Fruit fly (Drosophila melanogaster) whole organism, prepupa: ENCODE measurements around the gene Tusp.

Experiments
- Blimp-1 ChIP-seq: fragments of 200-800 bp; sonication (Bioruptor generic); optimal IDR thresholded peaks from 3 replicates; lab custom pipeline; 2017; ENCODE audit warnings: missing biosample characterization, missing genetic modification characterization, mild to moderate bottlenecking, moderate library complexity, missing genetic modification reagents
- CG10631 ChIP-seq: fragments of 200-800 bp; sonication (Bioruptor generic); optimal IDR thresholded peaks from 2 replicates; lab custom pipeline; 2016; ENCODE audit warnings: missing biosample characterization, missing genetic modification characterization
- CG10669 ChIP-seq: fragments of 200-800 bp; sonication (Bioruptor generic); optimal IDR thresholded peaks from 3 replicates; lab custom pipeline; 2018; ENCODE audit warnings: missing biosample characterization, mild to moderate bottlenecking, missing genetic modification characterization, moderate library complexity
- CG11294 ChIP-seq: fragments of 200-800 bp; sonication (Bioruptor generic); IDR thresholded peaks from 2 replicates; pipeline ENCODE4 v1.3.6; 2022; ENCODE audit warnings: missing biosample characterization, missing genetic modification characterization
- CG11762 ChIP-seq: fragments of 200-800 bp; sonication (Bioruptor generic); optimal IDR thresholded peaks from 3 replicates; lab custom pipeline; 2016; ENCODE audit warnings: missing biosample characterization, missing genetic modification characterization; ENCODE audit not compliant: insufficient read depth
- CG11902 ChIP-seq: fragments of 200-800 bp; sonication (Bioruptor generic); optimal IDR thresholded peaks from 3 replicates; lab custom pipeline; 2016; ENCODE audit warnings: missing biosample characterization, missing genetic modification characterization
- CG15336 ChIP-seq: fragments of 200-800 bp; sonication (Bioruptor generic); IDR thresholded peaks from 2 replicates; pipeline ENCODE4 v1.3.6; 2022; ENCODE audit warnings: missing biosample characterization, missing genetic modification characterization
- CG1621 ChIP-seq: fragments of 200-800 bp; sonication (Bioruptor generic); optimal IDR thresholded peaks from 3 replicates; lab custom pipeline; 2018; ENCODE audit warnings: missing biosample characterization, mild to moderate bottlenecking, missing genetic modification characterization
- CG16779 ChIP-seq: fragments of 200-800 bp; sonication (Bioruptor generic); optimal IDR thresholded peaks from 3 replicates; lab custom pipeline; 2017; ENCODE audit warnings: missing biosample characterization, mild to moderate bottlenecking, missing genetic modification characterization
- CG31627 ChIP-seq: fragments of 200-800 bp; sonication (Bioruptor generic); optimal IDR thresholded peaks from 3 replicates; lab custom pipeline; 2016; ENCODE audit warnings: missing biosample characterization, missing genetic modification characterization
- CG34406 ChIP-seq: fragments of 200-800 bp; sonication (Bioruptor generic); optimal IDR thresholded peaks from 3 replicates; lab custom pipeline; 2016; ENCODE audit warnings: missing biosample characterization, missing genetic modification characterization
- CG3919 ChIP-seq: fragments of 200-800 bp; sonication (Bioruptor generic); optimal IDR thresholded peaks from 3 replicates; lab custom pipeline; 2016; ENCODE audit warnings: missing biosample characterization, missing genetic modification characterization
- CG4318 ChIP-seq: fragments of 200-800 bp; sonication (Bioruptor generic); optimal IDR thresholded peaks from 3 replicates; lab custom pipeline; 2017; ENCODE audit warnings: missing biosample characterization, mild to moderate bottlenecking, missing genetic modification characterization
- CG6276 ChIP-seq: fragments of 200-800 bp; sonication (Bioruptor generic); optimal IDR thresholded peaks from 2 replicates; lab custom pipeline; 2017; ENCODE audit warnings: missing biosample characterization, mild to moderate bottlenecking, missing genetic modification characterization
- CG6792 ChIP-seq: fragments of 200-800 bp; sonication (Bioruptor generic); optimal IDR thresholded peaks from 3 replicates; lab custom pipeline; 2016; ENCODE audit warnings: missing biosample characterization, missing genetic modification characterization
- CG6808 ChIP-seq: fragments of 200-800 bp; sonication (Bioruptor generic); optimal IDR thresholded peaks from 3 replicates; lab custom pipeline; 2017; ENCODE audit warnings: missing biosample characterization, missing genetic modification characterization, mild to moderate bottlenecking, moderate library complexity, missing genetic modification reagents
- CG8119 ChIP-seq: fragments of 200-800 bp; sonication (Bioruptor generic); IDR thresholded peaks from 3 replicates; pipeline ENCODE4 v1.3.6; 2022; ENCODE audit warnings: missing biosample characterization, missing genetic modification characterization
- CG8319 ChIP-seq: fragments of 200-800 bp; sonication (Bioruptor generic); optimal IDR thresholded peaks from 3 replicates; lab custom pipeline; 2016; ENCODE audit warnings: missing biosample characterization, missing genetic modification characterization
- Eip75B ChIP-seq: fragments of 200-800 bp; sonication (Bioruptor generic); optimal IDR thresholded peaks from 3 replicates; lab custom pipeline; 2016; ENCODE audit warnings: missing biosample characterization, missing genetic modification characterization
- Eip78C ChIP-seq: fragments of 200-800 bp; sonication (Bioruptor generic); peaks from one replicate; lab custom pipeline; 2016; ENCODE audit warnings: missing biosample characterization, missing genetic modification characterization
- Eip93F ChIP-seq: fragments of 200-800 bp; sonication (Bioruptor generic); optimal IDR thresholded peaks from 2 replicates; lab custom pipeline; 2016; ENCODE audit warnings: missing biosample characterization, mild to moderate bottlenecking, missing genetic modification characterization
- Ets96B ChIP-seq: fragments of 200-800 bp; optimal IDR thresholded peaks from 2 replicates; lab custom pipeline; 2019; ENCODE audit warnings: missing biosample characterization, mild to moderate bottlenecking, missing genetic modification characterization, moderate library complexity
- Gug ChIP-seq: fragments of 200-800 bp; sonication (Bioruptor generic); IDR thresholded peaks from 2 replicates; pipeline ENCODE4 v1.3.6; 2022; ENCODE audit warnings: missing biosample characterization, missing genetic modification characterization
- Hr38 ChIP-seq: sonication (Bioruptor generic); optimal IDR thresholded peaks from 2 replicates; lab custom pipeline; 2016; ENCODE audit warnings: missing biosample characterization, missing genetic modification characterization
- Hr39 ChIP-seq: fragments of 200-800 bp; sonication (Bioruptor generic); optimal IDR thresholded peaks from 2 replicates; lab custom pipeline; 2016; ENCODE audit warnings: missing biosample characterization, missing genetic modification characterization
- Hr4 ChIP-seq: fragments of 200-800 bp; sonication (Bioruptor generic); optimal IDR thresholded peaks from 3 replicates; lab custom pipeline; 2016; ENCODE audit warnings: missing biosample characterization, missing genetic modification characterization
- Met ChIP-seq: fragments of 200-800 bp; sonication (Bioruptor generic); optimal IDR thresholded peaks from 3 replicates; lab custom pipeline; 2016; ENCODE audit warnings: missing biosample characterization, missing genetic modification characterization
- OdsH ChIP-seq: fragments of 200-800 bp; sonication (Bioruptor generic); optimal IDR thresholded peaks from 3 replicates; lab custom pipeline; 2016; ENCODE audit warnings: missing biosample characterization, missing genetic modification characterization
- Smox ChIP-seq: fragments of 200-800 bp; sonication (Bioruptor generic); optimal IDR thresholded peaks from 3 replicates; lab custom pipeline; 2016; ENCODE audit warnings: missing biosample characterization, missing genetic modification characterization
- Sox102F ChIP-seq: fragments of 200-800 bp; sonication (Bioruptor generic); optimal IDR thresholded peaks from 2 replicates; lab custom pipeline; 2016; ENCODE audit warnings: missing biosample characterization, mild to moderate bottlenecking, missing genetic modification characterization
- Sox14 ChIP-seq: fragments of 200-800 bp; sonication (Bioruptor generic); optimal IDR thresholded peaks from 3 replicates; lab custom pipeline; 2016; ENCODE audit warnings: missing biosample characterization, missing genetic modification characterization
- achi ChIP-seq: fragments of 200-800 bp; sonication (Bioruptor generic); optimal IDR thresholded peaks from 3 replicates; lab custom pipeline; 2016; ENCODE audit warnings: missing biosample characterization, missing genetic modification characterization
- acj6 ChIP-seq: fragments of 200-800 bp; sonication (Bioruptor generic); optimal IDR thresholded peaks from 3 replicates; lab custom pipeline; 2016; ENCODE audit warnings: missing biosample characterization, missing genetic modification characterization
- cyc ChIP-seq: fragments of 200-800 bp; sonication (Bioruptor generic); optimal IDR thresholded peaks from 3 replicates; lab custom pipeline; 2016; ENCODE audit warnings: missing biosample characterization, missing genetic modification characterization
- dac ChIP-seq: fragments of 200-800 bp; sonication (Bioruptor generic); optimal IDR thresholded peaks from 2 replicates; lab custom pipeline; 2017; ENCODE audit warnings: missing biosample characterization, mild to moderate bottlenecking, missing genetic modification characterization
- eg ChIP-seq: fragments of 200-800 bp; sonication (Bioruptor generic); IDR thresholded peaks from 3 replicates; pipeline ENCODE4 v1.3.6; 2022; ENCODE audit warnings: missing biosample characterization, missing genetic modification characterization
- fd59A ChIP-seq: fragments of 200-800 bp; sonication (Bioruptor generic); optimal IDR thresholded peaks from 2 replicates; lab custom pipeline; 2017; ENCODE audit warnings: missing biosample characterization, mild to moderate bottlenecking, missing genetic modification characterization, missing genetic modification reagents
- net ChIP-seq: fragments of 200-800 bp; sonication (Bioruptor generic); optimal IDR thresholded peaks from 3 replicates; lab custom pipeline; 2016; ENCODE audit warnings: missing biosample characterization, missing genetic modification characterization
- pdm3 ChIP-seq: fragments of 200-800 bp; sonication (Bioruptor generic); optimal IDR thresholded peaks from 3 replicates; lab custom pipeline; 2016; ENCODE audit warnings: missing biosample characterization, missing genetic modification characterization
- salr ChIP-seq, 2 experiments: fragments of 200-800 bp; sonication (Bioruptor generic); optimal IDR thresholded peaks; 3 replicates each; lab custom pipeline; 2016 to 2018; ENCODE audit warnings: missing biosample characterization in 2 of 2, missing genetic modification characterization in 2 of 2, mild to moderate bottlenecking in 1 of 2
- spab ChIP-seq: fragments of 200-800 bp; sonication (Bioruptor generic); optimal IDR thresholded peaks from 2 replicates; lab custom pipeline; 2017; ENCODE audit warnings: missing biosample characterization, mild to moderate bottlenecking, missing genetic modification characterization, missing genetic modification reagents
- ss ChIP-seq, 2 experiments: fragments of 200-800 bp; sonication (Bioruptor generic); optimal IDR thresholded peaks; 2 replicates in 1 of 2; 3 replicates in 1 of 2; lab custom pipeline; 2017 to 2018; ENCODE audit warnings: mild to moderate bottlenecking in 2 of 2, missing biosample characterization in 2 of 2, missing genetic modification characterization in 2 of 2, moderate library complexity in 1 of 2
- svp ChIP-seq: fragments of 200-800 bp; sonication (Bioruptor generic); peaks from one replicate; lab custom pipeline; 2016; ENCODE audit warnings: missing biosample characterization, missing genetic modification characterization
- topi ChIP-seq: fragments of 200-800 bp; sonication (Bioruptor generic); optimal IDR thresholded peaks from 3 replicates; lab custom pipeline; 2016; ENCODE audit warnings: missing biosample characterization, missing genetic modification characterization
- vri ChIP-seq: fragments of 200-800 bp; sonication (Bioruptor generic); optimal IDR thresholded peaks from 3 replicates; lab custom pipeline; 2016; ENCODE audit warnings: missing biosample characterization, mild to moderate bottlenecking, missing genetic modification characterization

Gene Tusp

dm6 chr3R:27581890-27582487, 25.7 kb upstream of the Tusp start, which contains the start of gene wdb (continued):
- TF ChIP-seq CG8319 (GFP tag; lab: Kevin White, UChicago), result no peak
- TF ChIP-seq Hr4 (GFP tag; lab: Kevin White, UChicago), result no peak
- TF ChIP-seq Sox14, result peak; percentile 73
- no peak for TF ChIP-seq Ets96B (tag; lab: Kevin White, UChicago)
- no peak for TF ChIP-seq CG8119 (GFP tag; lab: Robert Waterston, UW)
- peak; percentile 60 for TF ChIP-seq Met (GFP tag; lab: Kevin White, UChicago)
- peak; percentile 73 for TF ChIP-seq Eip78C (GFP tag; lab: Kevin White, UChicago)
- no peak for TF ChIP-seq eg (GFP tag; lab: Robert Waterston, UW)
- no peak for TF ChIP-seq achi (GFP tag; lab: Kevin White, UChicago)
- no peak for TF ChIP-seq CG6276 (GFP tag; lab: Kevin White, UChicago)
- TF ChIP-seq Blimp-1 (GFP tag; lab: Kevin White, UChicago), result no peak
- TF ChIP-seq CG34406 (GFP tag; lab: Kevin White, UChicago), result peak; percentile 31
- peak; percentile 19 for TF ChIP-seq CG11902 (GFP tag; lab: Kevin White, UChicago)
- peak; percentile 66 for TF ChIP-seq pdm3 (GFP tag; lab: Kevin White, UChicago)
- TF ChIP-seq Smox, result peak; percentile 35
- TF ChIP-seq ss (GFP tag; optimal IDR thresholded peaks at IDR 0.05; lab: Kevin White, UChicago), result no peak
- TF ChIP-seq CG15336 (GFP tag; lab: Robert Waterston, UW), result no peak
- no peak for TF ChIP-seq CG11294
- TF ChIP-seq spab, result no peak
- TF ChIP-seq Eip75B (GFP tag; lab: Kevin White, UChicago), result no peak
- peak; percentile 52 for TF ChIP-seq net (GFP tag; lab: Kevin White, UChicago)
- peak; percentile 68 for TF ChIP-seq cyc (GFP tag; lab: Kevin White, UChicago)
- no peak for TF ChIP-seq Gug (GFP tag; lab: Robert Waterston, UW)
- no peak for TF ChIP-seq Eip93F (GFP tag; lab: Kevin White, UChicago)
- peak; percentile 51 for TF ChIP-seq topi (GFP tag; lab: Kevin White, UChicago)
- no peak for TF ChIP-seq vri (GFP tag; lab: Kevin White, UChicago)
- TF ChIP-seq CG16779 (tag; lab: Kevin White, UChicago), result no peak
- peak; percentile 72 for TF ChIP-seq CG3919 (GFP tag; lab: Kevin White, UChicago)
- TF ChIP-seq Hr39, result peak; percentile 70
- TF ChIP-seq CG10669 (GFP tag; lab: Kevin White, UChicago), result no peak
- no peak for TF ChIP-seq CG1621
- peak; percentile 53 for TF ChIP-seq svp (GFP tag; lab: Kevin White, UChicago)
- peak; percentile 74 for TF ChIP-seq CG31627 (GFP tag; lab: Kevin White, UChicago)
- TF ChIP-seq dac (GFP tag; lab: Kevin White, UChicago), result no peak
- peak in 1 of 2 experiments; percentile 29 for TF ChIP-seq salr (GFP tag; optimal IDR thresholded peaks at IDR 0.05; lab: Kevin White, UChicago)
- no peak for TF ChIP-seq Hr38 (GFP tag; lab: Kevin White, UChicago)

dm6 chr3R:27582634-27583181, 25.0 kb upstream of the Tusp start, which contains the start of gene pins:
pins (plus strand) TSS chr3R:27582840.
- TF ChIP-seq Hr4 (GFP tag; lab: Kevin White, UChicago), result no peak
- TF ChIP-seq CG1621, result no peak
- TF ChIP-seq Sox102F, result no peak
- TF ChIP-seq acj6 (GFP tag; lab: Kevin White, UChicago), result no peak

dm6 chr3R:27593174-27593573, 14.5 kb upstream of the Tusp start:
- TF ChIP-seq svp (GFP tag; lab: Kevin White, UChicago) (no peak), CG8119 (GFP tag; lab: Robert Waterston, UW) (peak; percentile 22; the same call in 2 of the 3 replicates), CG11294 (no peak), Hr4 (GFP tag; lab: Kevin White, UChicago) (no peak), CG4318 (no peak), CG6808 (GFP tag; lab: Kevin White, UChicago) (no peak), CG6792 (GFP tag; lab: Kevin White, UChicago) (peak; percentile 41), OdsH (GFP tag; lab: Kevin White, UChicago) (no peak), ss (GFP tag; optimal IDR thresholded peaks at IDR 0.05; lab: Kevin White, UChicago) (no peak), CG1621 (no peak), CG3919 (GFP tag; lab: Kevin White, UChicago) (no peak), CG10631 (GFP tag; lab: Kevin White, UChicago) (no peak), Hr39 (peak; percentile 69), CG11902 (GFP tag; lab: Kevin White, UChicago) (no peak), CG31627 (GFP tag; lab: Kevin White, UChicago) (peak; percentile 58), Blimp-1 (GFP tag; lab: Kevin White, UChicago) (no peak), cyc (GFP tag; lab: Kevin White, UChicago) (peak; percentile 60), CG6276 (GFP tag; lab: Kevin White, UChicago) (no peak), CG16779 (tag; lab: Kevin White, UChicago) (no peak), dac (GFP tag; lab: Kevin White, UChicago) (no peak), Hr38 (GFP tag; lab: Kevin White, UChicago) (no peak), fd59A (GFP tag; lab: Kevin White, UChicago) (no peak), CG8319 (GFP tag; lab: Kevin White, UChicago) (no peak), CG34406 (GFP tag; lab: Kevin White, UChicago) (no peak), CG11762 (GFP tag; lab: Kevin White, UChicago) (no peak)
